Worm (Caenorhabditis elegans): Measurements from ENCODE around the gene acds-10.

Gene acds-10

DNA sequence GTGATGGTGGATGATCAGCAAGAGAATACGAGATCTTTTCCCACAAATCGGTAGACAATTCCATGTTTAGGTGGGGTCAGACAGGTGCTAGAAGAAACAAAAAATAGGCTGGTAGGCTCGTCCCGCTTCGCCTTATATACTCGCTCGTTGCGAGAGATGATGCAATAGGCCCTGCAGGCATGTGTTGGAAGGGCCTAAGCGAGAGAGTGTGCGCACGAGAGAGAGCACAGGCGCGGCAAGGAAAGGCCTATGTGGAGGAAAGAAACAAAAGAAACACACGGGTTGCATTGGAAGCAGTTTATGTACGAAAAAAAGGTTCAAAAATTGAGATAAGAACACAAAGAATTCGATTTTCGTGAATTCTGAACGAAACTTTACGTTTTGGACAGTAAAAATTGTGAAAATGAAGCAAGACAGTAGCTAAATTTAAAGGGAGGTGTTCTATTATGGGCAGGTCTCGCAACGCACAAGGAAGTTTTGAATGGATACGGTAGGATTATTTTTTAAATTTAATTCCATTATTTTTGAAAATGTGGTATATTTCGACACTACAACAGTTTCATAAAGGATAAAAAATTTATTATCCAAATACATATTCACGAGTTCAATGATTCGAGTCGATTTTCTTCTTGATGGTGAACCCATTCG lies 33.2 kb downstream of the acds-10 start, which contains the start of gene F44E7.5:
TSS of gene F44E7.5 (minus strand) at position 210 of the 648 bp plus-strand sequence.
- no peak for TF ChIP-seq unc-62 (GFP tag; optimal IDR thresholded peaks at IDR 0.05)

DNA sequence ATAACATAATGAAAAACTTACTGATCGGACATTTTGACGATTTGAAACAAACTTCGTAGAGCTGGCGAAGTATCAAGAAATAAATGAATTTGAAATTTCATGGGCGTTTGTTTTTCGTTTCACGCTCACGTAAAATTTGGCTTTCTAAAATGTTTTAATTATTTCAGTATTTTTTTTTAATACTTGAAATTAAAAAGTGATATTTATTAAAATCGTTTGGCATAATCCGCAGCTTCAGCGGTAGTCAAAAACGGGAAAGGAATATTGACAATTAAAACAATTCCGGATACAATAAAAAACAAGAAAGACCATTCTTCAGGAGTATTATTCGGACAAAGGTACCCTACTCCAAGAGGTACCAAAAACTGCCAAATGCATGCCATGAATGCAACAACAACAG lies 35.1 kb downstream of the acds-10 start, which contains the start of gene fbxa-183:
TSS of gene fbxa-183 (minus strand) at position 101 of the 400 bp plus-strand sequence.
- no peak for TF ChIP-seq unc-62 (GFP tag; optimal IDR thresholded peaks at IDR 0.05)

DNA sequence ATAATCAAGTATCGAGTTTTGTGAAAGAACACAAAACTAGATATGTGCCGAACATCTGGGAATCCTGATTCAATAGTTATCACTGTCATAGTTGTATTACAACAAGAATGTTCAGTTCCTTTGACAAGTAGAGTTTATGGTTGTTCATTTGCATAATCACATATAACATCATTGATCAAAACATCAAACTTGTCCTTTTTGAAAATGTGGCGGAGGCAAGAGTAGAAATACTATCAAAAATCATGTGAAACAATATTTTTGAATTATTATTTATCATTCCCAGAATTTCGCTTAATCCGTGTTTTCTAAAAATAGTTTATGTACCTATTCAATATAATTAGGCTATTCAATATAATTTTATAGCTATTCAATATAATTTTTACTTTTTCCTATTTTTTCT lies 37.8 kb downstream of the acds-10 start, which contains the start of gene F44E7.7:
TSS of gene F44E7.7 (minus strand) at position 101 of the 400 bp plus-strand sequence.
- TF ChIP-seq unc-62 (GFP tag; optimal IDR thresholded peaks at IDR 0.05), result no peak

DNA sequence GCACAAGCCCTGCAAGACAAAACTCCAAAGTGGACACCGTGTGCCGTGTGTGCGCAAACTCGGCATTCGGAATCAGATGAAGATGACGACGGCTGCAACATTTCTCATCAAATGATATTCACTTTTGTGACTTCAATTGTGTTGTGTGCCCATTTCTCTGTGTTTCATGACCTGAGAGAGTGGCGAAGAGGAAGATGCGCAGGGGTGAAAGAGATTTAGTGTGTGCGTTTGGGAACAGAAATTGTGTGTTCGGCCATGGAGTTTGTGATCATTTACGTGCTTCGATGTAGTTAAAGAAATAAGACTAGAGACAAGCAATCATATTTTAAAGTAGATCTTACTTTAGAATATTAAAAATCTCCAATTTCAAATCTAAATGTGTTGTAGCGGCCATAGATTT lies 41.0 kb downstream of the acds-10 start:
- no peak for TF ChIP-seq unc-62 (GFP tag; optimal IDR thresholded peaks at IDR 0.05)

DNA sequence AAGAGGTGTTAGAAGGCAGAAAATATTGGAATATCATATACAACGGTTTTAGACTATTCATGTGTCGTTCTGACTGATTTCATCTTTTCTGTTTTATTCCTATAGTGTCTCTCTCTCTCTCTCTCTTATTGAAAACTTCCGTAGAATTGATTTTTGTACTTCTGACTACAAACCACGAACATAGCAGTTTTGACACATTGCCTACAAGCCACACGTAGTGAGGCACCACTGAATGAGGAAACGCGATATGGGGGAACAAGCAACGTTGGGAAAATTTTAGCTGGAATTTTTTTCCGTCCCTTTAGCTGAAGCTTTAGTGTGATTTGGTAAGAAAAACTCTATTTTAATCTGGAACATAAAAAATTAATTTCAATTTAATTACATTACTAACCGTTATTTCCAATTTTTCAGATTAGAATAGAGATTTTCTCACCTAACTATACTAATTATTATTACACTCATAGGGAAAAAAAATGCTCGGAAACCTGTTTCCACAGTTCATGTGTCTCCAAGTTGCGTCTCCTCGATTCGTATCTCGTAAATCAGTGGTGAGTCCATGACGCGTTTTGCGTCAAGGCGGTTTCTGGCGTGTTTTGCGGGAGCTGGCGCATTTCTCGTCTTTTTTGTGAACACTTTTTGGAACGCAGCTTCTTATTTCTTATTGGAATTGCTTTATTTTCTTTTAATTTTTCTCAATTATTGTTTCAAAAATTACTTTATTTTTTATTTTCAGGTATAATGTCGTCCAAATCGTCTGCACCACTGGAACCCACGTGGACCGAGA lies 43.1 kb downstream of the acds-10 start, which contains the start of the genes nhr-142 and F44E7.9:
TSS of gene nhr-142 (minus strand) at position 57 of the 784 bp plus-strand sequence.
TSS of gene F44E7.9 (plus strand) at position 734 of the 784 bp plus-strand sequence.
- TF ChIP-seq unc-62 (GFP tag; optimal IDR thresholded peaks at IDR 0.05), result no peak

DNA sequence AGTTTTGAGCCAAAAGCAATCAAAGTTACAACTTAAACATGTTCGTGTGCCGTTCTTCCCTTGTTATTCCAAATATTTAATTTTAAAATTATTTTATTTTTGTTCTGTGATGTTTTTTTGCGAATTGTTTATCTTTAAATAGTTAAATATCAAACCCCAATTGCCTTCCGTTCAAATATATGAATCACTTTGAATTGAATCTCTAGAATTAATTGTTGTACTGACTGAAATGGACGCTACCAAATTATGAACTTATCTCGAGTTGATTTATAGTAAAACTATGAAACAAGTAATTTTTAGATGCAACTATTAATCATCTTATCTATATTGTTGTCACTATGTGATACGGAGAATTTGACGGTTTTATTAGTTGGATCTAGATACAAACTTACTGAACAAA lies 44.4 kb downstream of the acds-10 start, which contains the start of gene ZC250.2:
TSS of gene ZC250.2 (plus strand) at position 301 of the 400 bp plus-strand sequence.
- no peak for TF ChIP-seq unc-62 (GFP tag; optimal IDR thresholded peaks at IDR 0.05)

DNA sequence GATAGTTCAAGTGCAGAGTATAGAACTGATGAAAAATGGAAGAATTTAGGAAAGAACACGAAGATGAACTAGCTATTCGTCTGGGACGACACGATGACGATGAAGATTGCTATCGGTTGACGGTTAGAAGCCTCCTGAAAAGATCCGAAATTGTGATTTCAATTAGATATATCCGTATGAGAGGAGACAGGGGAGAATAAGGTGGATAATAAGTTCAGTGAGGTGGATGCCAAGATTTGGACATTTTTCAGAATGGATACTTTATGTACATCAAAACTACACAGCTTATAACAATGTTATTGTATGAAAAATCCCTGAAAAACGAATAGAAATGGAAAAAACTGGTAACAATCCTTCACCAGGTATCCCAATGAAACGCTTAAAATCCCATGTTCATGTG lies 50.5 kb downstream of the acds-10 start, which contains the start of gene nstp-3:
TSS of gene nstp-3 (minus strand) at position 101 of the 400 bp plus-strand sequence.
- no peak for TF ChIP-seq unc-62 (GFP tag; optimal IDR thresholded peaks at IDR 0.05)

DNA sequence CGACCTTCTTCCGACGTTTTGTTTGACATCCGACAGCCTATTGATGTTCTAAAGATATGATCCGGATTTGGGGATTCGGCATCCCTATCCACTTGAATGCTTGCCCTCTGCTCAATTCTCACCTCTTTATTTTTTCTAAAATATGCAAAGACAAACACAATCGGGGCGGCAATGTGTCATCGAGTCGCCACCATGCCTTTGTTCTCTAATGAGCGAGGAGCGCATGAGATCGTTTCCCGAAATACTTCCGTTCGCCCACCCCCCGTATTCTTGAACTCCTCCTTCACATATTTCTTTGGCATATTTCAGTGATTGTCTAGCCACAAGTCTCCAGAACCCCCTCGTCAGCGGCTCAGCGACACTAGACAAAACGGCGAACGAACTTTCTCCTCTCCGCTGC lies 51.8 kb downstream of the acds-10 start, which contains the start of gene cyn-17:
TSS of gene cyn-17 (plus strand) at position 301 of the 400 bp plus-strand sequence.
- TF ChIP-seq unc-62 (GFP tag; optimal IDR thresholded peaks at IDR 0.05), result no peak

Measured in whole organism, dauer.